Worm (Caenorhabditis elegans) whole organism, L3 larva: Measurements from ENCODE around the gene uvs-1.

ENCODE experiments used
- aly-2 ChIP-seq: fragments of 150-350 bp; optimal IDR thresholded peaks from 2 replicates; lab custom pipeline; 2014; ENCODE audit warnings: missing biosample characterization, missing genetic modification characterization
- ama-1 ChIP-seq: fragments of 150-350 bp; optimal IDR thresholded peaks from 2 replicates; lab custom pipeline; 2018
- ceh-82 ChIP-seq: fragments of 150-350 bp; optimal IDR thresholded peaks from 2 replicates; lab custom pipeline; 2014; ENCODE audit warnings: missing biosample characterization, missing genetic modification characterization
- egl-27 ChIP-seq: sonication (generic microtip); optimal IDR thresholded peaks from 4 replicates; lab custom pipeline; 2017; ENCODE audit warnings: missing biosample characterization, missing genetic modification reagents, missing genetic modification characterization
- fos-1 ChIP-seq: fragments of 150-350 bp; optimal IDR thresholded peaks from 2 replicates; lab custom pipeline; 2014; ENCODE audit warnings: missing biosample characterization, missing genetic modification characterization
- nfya-1 ChIP-seq: sonication (generic microtip); optimal IDR thresholded peaks from 2 replicates; lab custom pipeline; 2017; ENCODE audit warnings: missing genetic modification characterization, mild to moderate bottlenecking, missing compliant biosample characterization, antibody characterized with exemption, moderate library complexity; ENCODE audit not compliant: insufficient read depth
- nhr-11 ChIP-seq: fragments of 150-350 bp; optimal IDR thresholded peaks from 2 replicates; lab custom pipeline; 2014; ENCODE audit warnings: missing biosample characterization, missing genetic modification characterization
- nhr-28 ChIP-seq: fragments of 150-350 bp; optimal IDR thresholded peaks from 2 replicates; lab custom pipeline; 2014; ENCODE audit warnings: missing biosample characterization, missing genetic modification characterization
- nhr-67 ChIP-seq: fragments of 150-350 bp; optimal IDR thresholded peaks from 2 replicates; lab custom pipeline; 2014; ENCODE audit warnings: missing biosample characterization, missing genetic modification characterization
- nhr-77 ChIP-seq: fragments of 150-350 bp; optimal IDR thresholded peaks from 2 replicates; lab custom pipeline; 2014; ENCODE audit warnings: missing biosample characterization, missing genetic modification characterization
- skn-1 ChIP-seq: fragments of 150-350 bp; optimal IDR thresholded peaks from 2 replicates; lab custom pipeline; 2014; ENCODE audit warnings: missing biosample characterization, missing genetic modification characterization

DNA sequence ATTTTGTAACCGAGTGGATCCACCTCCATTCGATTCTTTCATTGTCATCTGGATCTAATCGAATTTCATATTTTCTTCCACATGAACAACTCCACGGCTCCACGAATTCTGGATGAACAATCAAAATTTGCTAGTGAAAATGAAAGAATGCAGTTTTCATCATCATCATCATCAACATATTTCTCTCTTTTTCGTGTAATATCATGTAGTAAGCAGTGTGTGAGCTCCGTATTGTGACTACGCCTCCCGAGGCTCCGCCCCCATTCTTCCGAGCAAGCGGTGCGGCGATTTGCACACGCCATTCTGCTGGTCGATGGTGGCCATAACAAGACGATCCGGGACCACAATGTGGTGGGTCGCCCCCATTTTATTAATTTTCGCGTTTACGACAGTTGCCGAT, 5.9 kb downstream of the uvs-1 start, which contains the start of gene ZK742.7:
- TF ChIP-seq nhr-67 (tag; lab: Kevin White, UChicago): no peak
- no peak for TF ChIP-seq skn-1 (tag; lab: Kevin White, UChicago)
- no peak for TF ChIP-seq ama-1 (lab: Kevin White, UChicago)
- no peak for TF ChIP-seq ceh-82 (tag; lab: Kevin White, UChicago)
- no peak for TF ChIP-seq fos-1 (tag; lab: Kevin White, UChicago)
- TF ChIP-seq egl-27 (tag; lab: Kevin White, UChicago): no peak
- TF ChIP-seq nfya-1: no peak
- no peak for TF ChIP-seq nhr-28 (tag; lab: Kevin White, UChicago)
- TF ChIP-seq nhr-11: no peak
- no peak for TF ChIP-seq aly-2
- no peak for TF ChIP-seq nhr-77
